Fruit fly (Drosophila melanogaster): ENCODE data around the gene pum.

Gene pum

dm6 chr3R:9028690-9029089 lies 208.8 kb downstream of the pum start (continued):
- peak; percentile 72 for TF ChIP-seq CG12769 (tag; optimal IDR thresholded peaks at IDR 0.05)
- TF ChIP-seq kay (GFP tag; optimal IDR thresholded peaks at IDR 0.05) = no peak
- no peak for TF ChIP-seq gfzf (GFP tag; optimal IDR thresholded peaks at IDR 0.05)
- TF ChIP-seq CG11093 (GFP tag; IDR thresholded peaks at IDR 0.05) = no peak
- no peak for TF ChIP-seq Dip3 (GFP tag; optimal IDR thresholded peaks at IDR 0.05)
- no peak for TF ChIP-seq CG14050 (GFP tag; IDR thresholded peaks at IDR 0.05)
- peak in 1 of 2 experiments; percentile 0 for TF ChIP-seq tll (GFP tag; optimal IDR thresholded peaks at IDR 0.05)
- peak; percentile 43 for TF ChIP-seq fd64A (GFP tag; optimal IDR thresholded peaks at IDR 0.05)
- TF ChIP-seq chm (GFP tag; IDR thresholded peaks at IDR 0.05) = 0 out of 2 replicates have a peak, but pooled peaks have one; percentile 29
- TF ChIP-seq Stat92E (GFP tag; optimal IDR thresholded peaks at IDR 0.05) = no peak
- no peak for TF ChIP-seq CG18262 (tag; optimal IDR thresholded peaks at IDR 0.05)
- TF ChIP-seq Vsx1 (GFP tag; optimal IDR thresholded peaks at IDR 0.05) = peak; percentile 87
- no peak for TF ChIP-seq Camta (GFP tag; optimal IDR thresholded peaks at IDR 0.05)
- peak; percentile 45 for TF ChIP-seq Med (GFP tag)
- TF ChIP-seq pros (GFP tag; optimal IDR thresholded peaks at IDR 0.05) = peak; percentile 58
- TF ChIP-seq crol (GFP tag; IDR thresholded peaks at IDR 0.05) = peak; percentile 21; the same call in 1 of the 2 replicates
- TF ChIP-seq Gug (GFP tag; IDR thresholded peaks at IDR 0.05) = no peak
- no peak for TF ChIP-seq ken (GFP tag; IDR thresholded peaks at IDR 0.05)
- no peak for TF ChIP-seq crp (GFP tag; optimal IDR thresholded peaks at IDR 0.05)
- 0 out of 2 replicates have a peak, but pooled peaks have one; percentile 36 for TF ChIP-seq CG32767 (GFP tag; IDR thresholded peaks at IDR 0.05)
- TF ChIP-seq CG32772 (GFP tag; IDR thresholded peaks at IDR 0.05) = 0 out of 2 replicates have a peak, but pooled peaks have one; percentile 13
- no peak for TF ChIP-seq CG9817 (tag; optimal IDR thresholded peaks at IDR 0.05)
- peak; percentile 14 for TF ChIP-seq Kr (GFP tag; optimal IDR thresholded peaks at IDR 0.05)
- peak; percentile 49 for TF ChIP-seq sd (tag; optimal IDR thresholded peaks at IDR 0.05)
- peak; percentile 92 for TF ChIP-seq CG7745 (tag; optimal IDR thresholded peaks at IDR 0.05)
- no peak for TF ChIP-seq CG10147 (GFP tag; optimal IDR thresholded peaks at IDR 0.05)
- TF ChIP-seq CG7839 (tag; optimal IDR thresholded peaks at IDR 0.05) = no peak
- no peak for TF ChIP-seq CG8478 (optimal IDR thresholded peaks at IDR 0.05)
- TF ChIP-seq zf30C (GFP tag; optimal IDR thresholded peaks at IDR 0.05) = no peak
- TF ChIP-seq CG8281 (tag; optimal IDR thresholded peaks at IDR 0.05) = no peak
- TF ChIP-seq exex (tag; optimal IDR thresholded peaks at IDR 0.05) = no peak
- peak; percentile 11 for TF ChIP-seq gcm (GFP tag; optimal IDR thresholded peaks at IDR 0.05)
- TF ChIP-seq zfh1 (GFP tag; IDR thresholded peaks at IDR 0.05) = 0 out of 3 replicates have a peak, but pooled peaks have one; percentile 15
- TF ChIP-seq sqz (GFP tag; optimal IDR thresholded peaks at IDR 0.05) = peak; percentile 34
- no peak for TF ChIP-seq CG18764 (GFP tag; optimal IDR thresholded peaks at IDR 0.05)
- TF ChIP-seq vvl (GFP tag; IDR thresholded peaks at IDR 0.05) = peak; percentile 24; the same call in 1 of the 2 replicates
- peak; percentile 17 for TF ChIP-seq cg (GFP tag; optimal IDR thresholded peaks at IDR 0.05)
- no peak for TF ChIP-seq shn (GFP tag; optimal IDR thresholded peaks at IDR 0.05)
- TF ChIP-seq ci (GFP tag; IDR thresholded peaks at IDR 0.05) = peak; percentile 53; the same call in 1 of the 3 replicates
- TF ChIP-seq z (GFP tag; IDR thresholded peaks at IDR 0.05) = peak; percentile 60; the same call in 1 of the 3 replicates
- TF ChIP-seq sr (GFP tag; IDR thresholded peaks at IDR 0.05) = peak; percentile 83
- no peak for TF ChIP-seq Dbx (GFP tag; IDR thresholded peaks at IDR 0.05)
- TF ChIP-seq abd-A (tag; optimal IDR thresholded peaks at IDR 0.05) = peak; percentile 83
